Fruit fly (Drosophila melanogaster) whole organism, prepupa: ENCODE results near the gene CG33285.

Experiments
- Blimp-1 ChIP-seq: fragments of 200-800 bp; sonication (Bioruptor generic); optimal IDR thresholded peaks from 3 replicates; lab custom pipeline; 2017; ENCODE audit warnings: missing biosample characterization, missing genetic modification characterization, mild to moderate bottlenecking, moderate library complexity, missing genetic modification reagents
- CG10631 ChIP-seq: fragments of 200-800 bp; sonication (Bioruptor generic); optimal IDR thresholded peaks from 2 replicates; lab custom pipeline; 2016; ENCODE audit warnings: missing biosample characterization, missing genetic modification characterization
- CG10669 ChIP-seq: fragments of 200-800 bp; sonication (Bioruptor generic); optimal IDR thresholded peaks from 3 replicates; lab custom pipeline; 2018; ENCODE audit warnings: missing biosample characterization, mild to moderate bottlenecking, missing genetic modification characterization, moderate library complexity
- CG11294 ChIP-seq: fragments of 200-800 bp; sonication (Bioruptor generic); IDR thresholded peaks from 2 replicates; pipeline ENCODE4 v1.3.6; 2022; ENCODE audit warnings: missing biosample characterization, missing genetic modification characterization
- CG11762 ChIP-seq: fragments of 200-800 bp; sonication (Bioruptor generic); optimal IDR thresholded peaks from 3 replicates; lab custom pipeline; 2016; ENCODE audit warnings: missing biosample characterization, missing genetic modification characterization; ENCODE audit not compliant: insufficient read depth
- CG11902 ChIP-seq: fragments of 200-800 bp; sonication (Bioruptor generic); optimal IDR thresholded peaks from 3 replicates; lab custom pipeline; 2016; ENCODE audit warnings: missing biosample characterization, missing genetic modification characterization
- CG15336 ChIP-seq: fragments of 200-800 bp; sonication (Bioruptor generic); IDR thresholded peaks from 2 replicates; pipeline ENCODE4 v1.3.6; 2022; ENCODE audit warnings: missing biosample characterization, missing genetic modification characterization
- CG1621 ChIP-seq: fragments of 200-800 bp; sonication (Bioruptor generic); optimal IDR thresholded peaks from 3 replicates; lab custom pipeline; 2018; ENCODE audit warnings: missing biosample characterization, mild to moderate bottlenecking, missing genetic modification characterization
- CG16779 ChIP-seq: fragments of 200-800 bp; sonication (Bioruptor generic); optimal IDR thresholded peaks from 3 replicates; lab custom pipeline; 2017; ENCODE audit warnings: missing biosample characterization, mild to moderate bottlenecking, missing genetic modification characterization
- CG31627 ChIP-seq: fragments of 200-800 bp; sonication (Bioruptor generic); optimal IDR thresholded peaks from 3 replicates; lab custom pipeline; 2016; ENCODE audit warnings: missing biosample characterization, missing genetic modification characterization
- CG32006 ChIP-seq: fragments of 200-800 bp; sonication (Bioruptor generic); optimal IDR thresholded peaks from 3 replicates; lab custom pipeline; 2017; ENCODE audit warnings: missing biosample characterization, mild to moderate bottlenecking, missing genetic modification characterization
- CG34406 ChIP-seq: fragments of 200-800 bp; sonication (Bioruptor generic); optimal IDR thresholded peaks from 3 replicates; lab custom pipeline; 2016; ENCODE audit warnings: missing biosample characterization, missing genetic modification characterization
- CG3919 ChIP-seq: fragments of 200-800 bp; sonication (Bioruptor generic); optimal IDR thresholded peaks from 3 replicates; lab custom pipeline; 2016; ENCODE audit warnings: missing biosample characterization, missing genetic modification characterization
- CG4318 ChIP-seq: fragments of 200-800 bp; sonication (Bioruptor generic); optimal IDR thresholded peaks from 3 replicates; lab custom pipeline; 2017; ENCODE audit warnings: missing biosample characterization, mild to moderate bottlenecking, missing genetic modification characterization
- CG6163 ChIP-seq: fragments of 200-800 bp; sonication (Bioruptor generic); IDR thresholded peaks from 3 replicates; pipeline ENCODE4 v1.3.6; 2022; ENCODE audit warnings: missing biosample characterization, missing genetic modification characterization
- CG6792 ChIP-seq: fragments of 200-800 bp; sonication (Bioruptor generic); optimal IDR thresholded peaks from 3 replicates; lab custom pipeline; 2016; ENCODE audit warnings: missing biosample characterization, missing genetic modification characterization
- CG6808 ChIP-seq: fragments of 200-800 bp; sonication (Bioruptor generic); optimal IDR thresholded peaks from 3 replicates; lab custom pipeline; 2017; ENCODE audit warnings: missing biosample characterization, missing genetic modification characterization, mild to moderate bottlenecking, moderate library complexity, missing genetic modification reagents
- CG7368 ChIP-seq: fragments of 200-800 bp; sonication (Bioruptor generic); optimal IDR thresholded peaks from 3 replicates; lab custom pipeline; 2016; ENCODE audit warnings: missing biosample characterization, missing genetic modification characterization
- CG8319 ChIP-seq: fragments of 200-800 bp; sonication (Bioruptor generic); optimal IDR thresholded peaks from 3 replicates; lab custom pipeline; 2016; ENCODE audit warnings: missing biosample characterization, missing genetic modification characterization
- CG8632 ChIP-seq: fragments of 200-800 bp; sonication (Bioruptor generic); optimal IDR thresholded peaks from 3 replicates; lab custom pipeline; 2016; ENCODE audit warnings: missing biosample characterization, missing genetic modification characterization
- CG9139 ChIP-seq: fragments of 200-800 bp; sonication (Bioruptor generic); optimal IDR thresholded peaks from 3 replicates; lab custom pipeline; 2017; ENCODE audit warnings: missing biosample characterization, mild to moderate bottlenecking, missing genetic modification characterization
- Eip75B ChIP-seq: fragments of 200-800 bp; sonication (Bioruptor generic); optimal IDR thresholded peaks from 3 replicates; lab custom pipeline; 2016; ENCODE audit warnings: missing biosample characterization, missing genetic modification characterization
- Eip78C ChIP-seq: fragments of 200-800 bp; sonication (Bioruptor generic); peaks from one replicate; lab custom pipeline; 2016; ENCODE audit warnings: missing biosample characterization, missing genetic modification characterization
- Ets96B ChIP-seq: fragments of 200-800 bp; optimal IDR thresholded peaks from 2 replicates; lab custom pipeline; 2019; ENCODE audit warnings: missing biosample characterization, mild to moderate bottlenecking, missing genetic modification characterization, moderate library complexity
- Hr38 ChIP-seq: sonication (Bioruptor generic); optimal IDR thresholded peaks from 2 replicates; lab custom pipeline; 2016; ENCODE audit warnings: missing biosample characterization, missing genetic modification characterization
- Hr39 ChIP-seq: fragments of 200-800 bp; sonication (Bioruptor generic); optimal IDR thresholded peaks from 2 replicates; lab custom pipeline; 2016; ENCODE audit warnings: missing biosample characterization, missing genetic modification characterization
- Lpt ChIP-seq: fragments of 200-800 bp; sonication (Bioruptor generic); optimal IDR thresholded peaks from 3 replicates; lab custom pipeline; 2016; ENCODE audit warnings: missing biosample characterization, missing genetic modification characterization
- Met ChIP-seq: fragments of 200-800 bp; sonication (Bioruptor generic); optimal IDR thresholded peaks from 3 replicates; lab custom pipeline; 2016; ENCODE audit warnings: missing biosample characterization, missing genetic modification characterization
- Smox ChIP-seq: fragments of 200-800 bp; sonication (Bioruptor generic); optimal IDR thresholded peaks from 3 replicates; lab custom pipeline; 2016; ENCODE audit warnings: missing biosample characterization, missing genetic modification characterization
- Sox102F ChIP-seq: fragments of 200-800 bp; sonication (Bioruptor generic); optimal IDR thresholded peaks from 2 replicates; lab custom pipeline; 2016; ENCODE audit warnings: missing biosample characterization, mild to moderate bottlenecking, missing genetic modification characterization
- Sox14 ChIP-seq: fragments of 200-800 bp; sonication (Bioruptor generic); optimal IDR thresholded peaks from 3 replicates; lab custom pipeline; 2016; ENCODE audit warnings: missing biosample characterization, missing genetic modification characterization
- achi ChIP-seq: fragments of 200-800 bp; sonication (Bioruptor generic); optimal IDR thresholded peaks from 3 replicates; lab custom pipeline; 2016; ENCODE audit warnings: missing biosample characterization, missing genetic modification characterization
- cyc ChIP-seq: fragments of 200-800 bp; sonication (Bioruptor generic); optimal IDR thresholded peaks from 3 replicates; lab custom pipeline; 2016; ENCODE audit warnings: missing biosample characterization, missing genetic modification characterization
- dac ChIP-seq: fragments of 200-800 bp; sonication (Bioruptor generic); optimal IDR thresholded peaks from 2 replicates; lab custom pipeline; 2017; ENCODE audit warnings: missing biosample characterization, mild to moderate bottlenecking, missing genetic modification characterization
- dsx ChIP-seq: fragments of 200-800 bp; optimal IDR thresholded peaks from 3 replicates; lab custom pipeline; 2019; ENCODE audit warnings: missing biosample characterization, mild to moderate bottlenecking, missing genetic modification characterization, moderate library complexity; ENCODE audit not compliant: poor library complexity, severe bottlenecking
- eg ChIP-seq: fragments of 200-800 bp; sonication (Bioruptor generic); IDR thresholded peaks from 3 replicates; pipeline ENCODE4 v1.3.6; 2022; ENCODE audit warnings: missing biosample characterization, missing genetic modification characterization
- esn ChIP-seq: fragments of 200-800 bp; sonication (Bioruptor generic); optimal IDR thresholded peaks from 2 replicates; lab custom pipeline; 2016; ENCODE audit warnings: missing biosample characterization, mild to moderate bottlenecking, missing genetic modification characterization, moderate library complexity
- fd59A ChIP-seq: fragments of 200-800 bp; sonication (Bioruptor generic); optimal IDR thresholded peaks from 2 replicates; lab custom pipeline; 2017; ENCODE audit warnings: missing biosample characterization, mild to moderate bottlenecking, missing genetic modification characterization, missing genetic modification reagents
- fd85E ChIP-seq: fragments of 200-800 bp; sonication (Bioruptor generic); optimal IDR thresholded peaks from 3 replicates; lab custom pipeline; 2016; ENCODE audit warnings: missing biosample characterization, missing genetic modification characterization
- fkh ChIP-seq: fragments of 200-800 bp; sonication (Bioruptor generic); optimal IDR thresholded peaks from 3 replicates; lab custom pipeline; 2017; ENCODE audit warnings: missing biosample characterization, mild to moderate bottlenecking, missing genetic modification characterization, moderate library complexity
- pdm3 ChIP-seq: fragments of 200-800 bp; sonication (Bioruptor generic); optimal IDR thresholded peaks from 3 replicates; lab custom pipeline; 2016; ENCODE audit warnings: missing biosample characterization, missing genetic modification characterization
- ss ChIP-seq, 2 experiments: fragments of 200-800 bp; sonication (Bioruptor generic); optimal IDR thresholded peaks; 2 replicates in 1 of 2; 3 replicates in 1 of 2; lab custom pipeline; 2017 to 2018; ENCODE audit warnings: mild to moderate bottlenecking in 2 of 2, missing biosample characterization in 2 of 2, missing genetic modification characterization in 2 of 2, moderate library complexity in 1 of 2
- svp ChIP-seq: fragments of 200-800 bp; sonication (Bioruptor generic); peaks from one replicate; lab custom pipeline; 2016; ENCODE audit warnings: missing biosample characterization, missing genetic modification characterization
- topi ChIP-seq: fragments of 200-800 bp; sonication (Bioruptor generic); optimal IDR thresholded peaks from 3 replicates; lab custom pipeline; 2016; ENCODE audit warnings: missing biosample characterization, missing genetic modification characterization
- vri ChIP-seq: fragments of 200-800 bp; sonication (Bioruptor generic); optimal IDR thresholded peaks from 3 replicates; lab custom pipeline; 2016; ENCODE audit warnings: missing biosample characterization, mild to moderate bottlenecking, missing genetic modification characterization

CG33285 gene

dm6 chr3L:21064587-21064986 is 24.2 kb downstream of the CG33285 start:
- peak; percentile 69 for TF ChIP-seq Eip78C
- no peak for TF ChIP-seq fd59A
- no peak for TF ChIP-seq CG6792 (GFP tag; lab: Kevin White, UChicago)

DNA sequence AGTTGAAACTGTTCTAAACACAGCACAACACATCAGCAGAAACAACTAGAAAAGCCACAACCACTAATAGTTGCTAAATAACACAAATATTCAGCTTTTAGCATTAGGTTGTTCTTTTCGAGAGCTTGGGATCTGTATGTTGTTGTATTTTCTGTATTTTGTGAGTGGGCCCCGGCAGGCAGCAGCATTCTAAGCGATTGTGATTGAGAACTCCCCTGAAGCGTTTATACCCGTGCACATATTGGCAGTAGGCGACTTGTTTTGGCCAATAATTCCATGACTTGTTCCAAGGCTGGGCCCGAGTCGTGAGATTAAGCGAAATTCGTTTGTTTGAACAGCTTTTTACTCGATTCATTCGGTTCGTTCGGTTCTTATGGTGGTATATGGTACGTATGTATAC is 26.8 kb downstream of the CG33285 start:
- TF ChIP-seq pdm3 (no peak), fkh (GFP tag; lab: Kevin White, UChicago) (peak; percentile 52), Hr39 (no peak), CG11762 (GFP tag; lab: Kevin White, UChicago) (no peak)

DNA sequence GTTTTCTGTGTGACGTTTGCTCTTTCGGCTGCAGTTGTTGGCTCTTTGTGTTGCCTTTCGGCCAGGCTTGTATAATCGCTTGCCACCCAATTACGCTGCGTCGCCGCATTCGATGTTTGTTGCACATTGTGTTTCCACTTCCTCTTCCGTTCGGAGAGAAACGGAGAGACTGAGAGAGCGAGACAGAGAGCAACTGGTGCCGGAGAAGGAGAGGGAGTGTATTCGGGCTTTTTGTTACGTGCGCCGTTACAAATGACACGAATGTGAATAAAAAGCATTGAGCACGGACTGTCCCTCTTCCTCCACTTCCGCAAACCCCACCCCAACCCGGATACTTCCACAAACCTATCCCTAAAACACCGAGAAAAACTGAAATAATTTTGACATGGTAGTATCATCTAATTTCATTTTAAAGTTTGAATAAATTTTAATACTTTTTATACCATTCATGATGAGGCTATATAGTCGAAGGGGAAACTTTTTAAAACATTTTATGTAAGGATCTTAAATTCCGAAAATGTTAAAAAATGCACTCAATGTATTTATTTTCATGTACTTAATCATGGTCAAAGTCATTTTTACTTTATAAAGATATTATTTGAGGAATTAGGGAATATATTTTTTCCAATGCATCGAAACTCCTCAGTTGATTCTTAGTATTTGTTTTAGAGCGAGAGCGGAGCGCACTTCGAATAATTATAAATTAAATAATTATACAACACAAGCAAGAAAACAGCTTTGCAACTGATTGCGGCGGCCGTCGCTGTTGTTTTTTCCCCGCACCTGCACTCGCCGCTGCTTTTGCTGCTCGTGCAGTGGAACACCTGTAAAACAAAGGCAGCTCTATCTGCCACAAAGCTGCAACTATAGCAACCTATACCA is 28.4 kb downstream of the CG33285 start:
- no peak for TF ChIP-seq CG8319 (GFP tag; lab: Kevin White, UChicago)
- TF ChIP-seq Met (GFP tag; lab: Kevin White, UChicago) = peak; percentile 74
- peak; percentile 40 for TF ChIP-seq CG10669 (GFP tag; lab: Kevin White, UChicago)
- TF ChIP-seq CG34406 = peak; percentile 41
- TF ChIP-seq Ets96B (tag; lab: Kevin White, UChicago) = peak; percentile 12
- peak; percentile 1 for TF ChIP-seq Blimp-1
- peak; percentile 17 for TF ChIP-seq Sox102F (GFP tag; lab: Kevin White, UChicago)
- peak in 1 of 2 experiments; percentile 37 for TF ChIP-seq ss (GFP tag; optimal IDR thresholded peaks at IDR 0.05; lab: Kevin White, UChicago)
- no peak for TF ChIP-seq CG6808 (GFP tag; lab: Kevin White, UChicago)
- peak; percentile 54 for TF ChIP-seq CG10631 (GFP tag; lab: Kevin White, UChicago)
- TF ChIP-seq Eip75B = peak; percentile 33
- TF ChIP-seq fd59A = no peak
- no peak for TF ChIP-seq dsx (GFP tag; lab: Kevin White, UChicago)
- TF ChIP-seq Sox14 (GFP tag; lab: Kevin White, UChicago) = peak; percentile 22
- peak; percentile 58 for TF ChIP-seq CG8632 (GFP tag; lab: Kevin White, UChicago)
- TF ChIP-seq CG15336 (GFP tag; lab: Robert Waterston, UW) = peak; percentile 56
- TF ChIP-seq pdm3 = peak; percentile 58
- TF ChIP-seq CG6163 (GFP tag; lab: Robert Waterston, UW) = no peak
- peak; percentile 6 for TF ChIP-seq CG16779 (tag; lab: Kevin White, UChicago)
- TF ChIP-seq CG4318 (GFP tag; lab: Kevin White, UChicago) = peak; percentile 45
- no peak for TF ChIP-seq CG9139 (GFP tag; lab: Kevin White, UChicago)
- peak; percentile 39 for TF ChIP-seq CG6792 (GFP tag; lab: Kevin White, UChicago)
- TF ChIP-seq CG3919 (GFP tag; lab: Kevin White, UChicago) = peak; percentile 43
- TF ChIP-seq topi (GFP tag; lab: Kevin White, UChicago) = peak; percentile 64
- peak; percentile 70 for TF ChIP-seq Smox (GFP tag; lab: Kevin White, UChicago)
- peak; percentile 0 for TF ChIP-seq CG11902 (GFP tag; lab: Kevin White, UChicago)
- no peak for TF ChIP-seq dac (GFP tag; lab: Kevin White, UChicago)
- TF ChIP-seq Lpt (GFP tag; lab: Kevin White, UChicago) = peak; percentile 26
- peak; percentile 62 for TF ChIP-seq achi
- TF ChIP-seq fkh (GFP tag; lab: Kevin White, UChicago) = no peak
- peak; percentile 54 for TF ChIP-seq Hr39
- no peak for TF ChIP-seq fd85E (GFP tag; lab: Kevin White, UChicago)
- TF ChIP-seq cyc = peak; percentile 44
- TF ChIP-seq esn = peak; percentile 73
- no peak for TF ChIP-seq svp (GFP tag; lab: Kevin White, UChicago)
- peak; percentile 64 for TF ChIP-seq CG31627
- TF ChIP-seq CG11294 (GFP tag; lab: Robert Waterston, UW) = no peak
- no peak for TF ChIP-seq vri (GFP tag; lab: Kevin White, UChicago)
- TF ChIP-seq CG7368 = no peak
- no peak for TF ChIP-seq CG1621 (tag; lab: Kevin White, UChicago)
- peak; percentile 61 for TF ChIP-seq CG32006
- TF ChIP-seq eg (GFP tag; lab: Robert Waterston, UW) = peak; percentile 44; the same call in 2 of the 3 replicates
- TF ChIP-seq Hr38 (GFP tag; lab: Kevin White, UChicago) = no peak
